Worm (Caenorhabditis elegans) whole organism, L1 larva: ENCODE data around the gene W06E11.1.

Experiments used
- C16A3.4 ChIP-seq: fragments of 150-350 bp; optimal IDR thresholded peaks from 2 replicates; lab custom pipeline; 2014; ENCODE audit warnings: missing biosample characterization, missing genetic modification characterization
- C34B4.2 ChIP-seq: sonication (generic microtip); optimal IDR thresholded peaks from 2 replicates; lab custom pipeline; 2017; ENCODE audit warnings: mild to moderate bottlenecking, missing genetic modification characterization, missing compliant biosample characterization
- F16B12.6 ChIP-seq: fragments of 150-350 bp; optimal IDR thresholded peaks from 2 replicates; lab custom pipeline; 2014; ENCODE audit warnings: missing biosample characterization, missing genetic modification characterization
- Y116A8C.19 ChIP-seq: sonication (generic microtip); optimal IDR thresholded peaks from 2 replicates; lab custom pipeline; 2016; ENCODE audit warnings: missing compliant biosample characterization, missing genetic modification characterization, borderline replicate concordance
- aha-1 ChIP-seq: fragments of 150-350 bp; optimal IDR thresholded peaks from 2 replicates; lab custom pipeline; 2014; ENCODE audit warnings: missing biosample characterization, missing genetic modification characterization
- ama-1 ChIP-seq: fragments of 150-350 bp; optimal IDR thresholded peaks from 2 replicates; lab custom pipeline; 2014
- blmp-1 ChIP-seq: fragments of 150-350 bp; optimal IDR thresholded peaks from 2 replicates; lab custom pipeline; 2014; ENCODE audit warnings: missing biosample characterization, missing genetic modification characterization
- ceh-63 ChIP-seq: fragments of 200-800 bp; sonication (Bioruptor generic); optimal IDR thresholded peaks from 2 replicates; lab custom pipeline; 2018; ENCODE audit warnings: mild to moderate bottlenecking, missing genetic modification characterization, missing compliant biosample characterization
- ces-1 ChIP-seq: fragments of 150-350 bp; optimal IDR thresholded peaks from 2 replicates; lab custom pipeline; 2014; ENCODE audit warnings: missing biosample characterization, missing genetic modification reagents, missing genetic modification characterization
- dpl-1 ChIP-seq, 3 experiments: fragments of 150-350 bp in 2 of 3; sonication (generic microtip) in 1 of 3; optimal IDR thresholded peaks; 2 replicates each; lab custom pipeline; 2014 to 2017; ENCODE audit warnings: missing biosample characterization in 3 of 3, missing genetic modification characterization in 3 of 3, missing genetic modification reagents in 3 of 3
- efl-1 ChIP-seq, 4 experiments: fragments of 150-350 bp; optimal IDR thresholded peaks in 3 of 4; peaks in 1 of 4; 1 replicate in 1 of 4; 2 replicates in 3 of 4; lab custom pipeline; 2014; ENCODE audit warnings: missing biosample characterization in 2 of 4, missing genetic modification characterization in 2 of 4, missing genetic modification reagents in 2 of 4
- egl-13 ChIP-seq: sonication (generic microtip); optimal IDR thresholded peaks from 2 replicates; lab custom pipeline; 2016; ENCODE audit warnings: missing genotype, missing genetic modification reagents, missing genetic modification characterization, missing compliant biosample characterization
- elt-2 ChIP-seq: sonication (generic microtip); optimal IDR thresholded peaks from 2 replicates; lab custom pipeline; 2016; ENCODE audit warnings: missing genetic modification characterization, mild to moderate bottlenecking, inconsistent platforms, missing compliant biosample characterization, missing genetic modification reagents
- ets-5 ChIP-seq: fragments of 200-800 bp; sonication (Bioruptor generic); IDR thresholded peaks from 2 replicates; pipeline ENCODE4 v1.3.6; 2022; ENCODE audit warnings: missing genetic modification characterization, missing compliant biosample characterization
- fkh-4 ChIP-seq: sonication (generic microtip); optimal IDR thresholded peaks from 2 replicates; lab custom pipeline; 2016; ENCODE audit warnings: missing compliant biosample characterization, missing genetic modification characterization, borderline replicate concordance
- grh-1 ChIP-seq: fragments of 200-800 bp; sonication (Bioruptor generic); IDR thresholded peaks from 2 replicates; pipeline ENCODE4 v1.3.6; 2022; ENCODE audit warnings: missing genetic modification reagents, missing genetic modification characterization, missing compliant biosample characterization
- isw-1 ChIP-seq: fragments of 200-800 bp; sonication (Bioruptor generic); IDR thresholded peaks from 2 replicates; pipeline ENCODE4 v1.3.6; 2022; ENCODE audit warnings: missing genetic modification characterization, missing compliant biosample characterization
- lin-13 ChIP-seq: fragments of 150-350 bp; optimal IDR thresholded peaks from 2 replicates; lab custom pipeline; 2014; ENCODE audit warnings: missing biosample characterization, missing genetic modification reagents, missing genetic modification characterization
- lin-14 ChIP-seq: fragments of 200-800 bp; sonication (Bioruptor generic); optimal IDR thresholded peaks from 2 replicates; lab custom pipeline; 2018; ENCODE audit warnings: mild to moderate bottlenecking, missing genetic modification characterization, moderate library complexity, missing compliant biosample characterization
- lin-35 ChIP-seq, 2 experiments: fragments of 150-350 bp; optimal IDR thresholded peaks; 2 replicates each; lab custom pipeline; 2014; ENCODE audit warnings: missing biosample characterization in 2 of 2, missing genetic modification characterization in 2 of 2, missing genetic modification reagents in 2 of 2
- lin-39 ChIP-seq: fragments of 150-350 bp; optimal IDR thresholded peaks from 2 replicates; lab custom pipeline; 2014; ENCODE audit warnings: missing biosample characterization, missing genetic modification reagents, missing genetic modification characterization
- lsy-2 ChIP-seq, 2 experiments: fragments of 150-350 bp; optimal IDR thresholded peaks; 2 replicates each; lab custom pipeline; 2014; ENCODE audit warnings: missing biosample characterization in 2 of 2, missing genetic modification characterization in 2 of 2
- mab-9 ChIP-seq: fragments of 200-800 bp; sonication (Bioruptor generic); IDR thresholded peaks from 2 replicates; pipeline ENCODE4 v1.3.6; 2022; ENCODE audit warnings: missing genetic modification reagents, missing genetic modification characterization, missing compliant biosample characterization
- mdl-1 ChIP-seq, 2 experiments: fragments of 150-350 bp; optimal IDR thresholded peaks; 2 replicates each; lab custom pipeline; 2014 to 2017; ENCODE audit warnings: missing biosample characterization in 2 of 2, missing genetic modification characterization in 2 of 2, inconsistent platforms in 1 of 2
- nhr-11 ChIP-seq: fragments of 150-350 bp; optimal IDR thresholded peaks from 2 replicates; lab custom pipeline; 2014; ENCODE audit warnings: missing biosample characterization, missing genetic modification characterization
- nhr-19 ChIP-seq: fragments of 200-800 bp; sonication (Bioruptor generic); conservative IDR thresholded peaks from 2 replicates; pipeline ENCODE4 v1.3.6; 2022; ENCODE audit warnings: missing genetic modification characterization, missing compliant biosample characterization
- nhr-20 ChIP-seq: sonication (generic microtip); optimal IDR thresholded peaks from 2 replicates; lab custom pipeline; 2016; ENCODE audit warnings: mild to moderate bottlenecking, missing genetic modification characterization, missing compliant biosample characterization
- nhr-237 ChIP-seq: fragments of 150-350 bp; optimal IDR thresholded peaks from 2 replicates; lab custom pipeline; 2014; ENCODE audit warnings: missing biosample characterization, missing genetic modification characterization
- nhr-85 ChIP-seq: sonication (generic microtip); peaks from one replicate; lab custom pipeline; 2016; ENCODE audit warnings: missing genetic modification characterization, inconsistent platforms, missing compliant biosample characterization
- nhr-90 ChIP-seq: sonication (generic microtip); optimal IDR thresholded peaks from 2 replicates; lab custom pipeline; 2016; ENCODE audit warnings: mild to moderate bottlenecking, missing genetic modification characterization, missing compliant biosample characterization; ENCODE audit not compliant: poor library complexity
- pag-3 ChIP-seq: sonication (generic microtip); optimal IDR thresholded peaks from 2 replicates; lab custom pipeline; 2017; ENCODE audit warnings: missing genetic modification characterization, mild to moderate bottlenecking, missing compliant biosample characterization, antibody characterized with exemption, borderline replicate concordance; ENCODE audit not compliant: insufficient read depth
- pax-3 ChIP-seq: fragments of 200-800 bp; sonication (Bioruptor generic); optimal IDR thresholded peaks from 2 replicates; lab custom pipeline; 2018; ENCODE audit warnings: mild to moderate bottlenecking, missing genetic modification characterization, moderate library complexity, missing compliant biosample characterization
- snpc-4 ChIP-seq: fragments of 150-350 bp; optimal IDR thresholded peaks from 2 replicates; lab custom pipeline; 2014; ENCODE audit warnings: missing biosample characterization, missing genetic modification characterization
- snu-23 ChIP-seq: sonication (generic microtip); optimal IDR thresholded peaks from 2 replicates; lab custom pipeline; 2016; ENCODE audit warnings: missing genetic modification characterization, missing compliant biosample characterization
- sptf-1 ChIP-seq: fragments of 150-350 bp; optimal IDR thresholded peaks from 2 replicates; lab custom pipeline; 2014; ENCODE audit warnings: missing biosample characterization, missing genetic modification characterization
- unc-86 ChIP-seq: sonication (generic microtip); optimal IDR thresholded peaks from 2 replicates; lab custom pipeline; 2016; ENCODE audit warnings: missing genetic modification characterization, missing compliant biosample characterization
- vab-15 ChIP-seq: sonication (generic microtip); optimal IDR thresholded peaks from 2 replicates; lab custom pipeline; 2017; ENCODE audit warnings: missing genotype, mild to moderate bottlenecking, missing genetic modification characterization, missing compliant biosample characterization
- ztf-11 ChIP-seq, 2 experiments: sonication (generic microtip); optimal IDR thresholded peaks; 2 replicates each; lab custom pipeline; 2016 to 2017; ENCODE audit warnings: missing genetic modification characterization in 2 of 2, missing biosample characterization in 1 of 2, missing compliant biosample characterization in 1 of 2

W06E11.1 gene

DNA sequence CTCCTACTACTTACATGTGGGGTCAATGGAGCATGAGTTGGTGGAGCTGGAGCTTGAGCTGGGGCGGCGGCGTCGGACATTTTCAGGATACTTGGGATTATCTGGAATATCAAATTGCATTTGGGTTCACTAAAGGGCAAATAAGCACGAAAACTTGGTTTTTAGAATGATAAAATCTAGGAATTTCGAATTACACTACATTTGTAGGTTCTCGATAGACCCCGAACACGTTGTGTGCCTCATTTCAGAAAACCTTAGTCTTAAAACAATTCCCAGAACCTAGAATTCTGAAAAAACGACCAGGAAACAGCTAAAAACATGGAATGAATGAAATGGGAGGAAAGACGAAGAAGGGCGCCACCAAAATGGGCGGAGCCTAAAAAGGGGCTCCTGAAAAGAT, 27.4 kb upstream of the W06E11.1 start, which contains the start of gene T19C3.3:
Gene T19C3.3 (minus strand): TSS at position 101 of the 400 bp plus-strand sequence.
- TF ChIP-seq lin-14 (GFP tag; lab: Kevin White, UChicago), result peak; percentile 12
- no peak for TF ChIP-seq isw-1 (GFP tag; lab: Robert Waterston, UW)

DNA sequence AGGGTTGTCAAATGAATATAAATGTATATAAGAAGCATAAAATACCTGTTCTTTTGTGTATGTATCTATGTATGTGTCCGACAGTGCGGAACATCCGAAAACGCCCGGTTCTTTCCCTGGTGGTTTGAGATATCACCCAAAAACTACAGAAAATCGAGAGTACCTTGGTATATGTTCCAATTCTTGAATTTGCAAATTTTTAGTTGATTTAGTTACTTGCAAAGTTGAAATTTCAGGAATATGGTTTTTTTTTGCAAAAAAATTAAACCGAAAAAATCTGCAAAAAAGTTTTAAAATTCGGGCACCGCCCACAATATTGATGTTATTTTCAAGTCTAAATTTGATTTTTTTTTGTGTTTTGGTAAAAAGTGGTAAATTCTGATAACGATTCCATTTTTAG, 24.4 kb upstream of the W06E11.1 start, which contains the start of gene T19C3.2:
Gene T19C3.2 (minus strand): TSS at position 101 of the 400 bp plus-strand sequence.
- TF ChIP-seq aha-1 (tag; lab: Kevin White, UChicago) (no peak), blmp-1 (tag; lab: Kevin White, UChicago) (no peak)
- TF ChIP-seq, all 84 proteins: peak for 0

DNA sequence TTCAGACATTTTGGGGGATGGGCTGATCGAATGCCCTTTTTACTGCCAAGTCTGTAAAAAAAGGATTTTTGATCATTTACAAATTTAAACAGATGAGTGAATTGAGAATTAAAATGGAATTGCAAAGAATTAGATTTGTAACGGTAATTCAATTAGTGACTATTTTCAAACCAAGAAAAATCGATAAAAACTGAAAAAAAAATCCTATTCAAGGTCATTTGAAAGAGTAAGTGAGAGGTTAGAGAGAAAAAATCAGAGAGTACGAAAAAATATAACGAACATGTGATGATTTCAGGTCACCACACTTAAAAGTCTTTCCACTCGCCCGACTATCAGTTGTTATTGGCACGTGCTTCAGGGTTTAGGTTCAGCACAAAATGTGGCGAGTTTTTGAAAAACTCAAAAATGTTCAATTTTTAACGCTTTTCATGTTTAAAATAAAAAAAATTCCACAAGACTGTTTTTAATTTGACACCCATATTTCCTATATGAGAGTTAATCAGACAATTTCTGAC, 21.6 kb upstream of the W06E11.1 start, which contains the start of gene T19C3.4:
Gene T19C3.4 (minus strand): TSS at position 51 of the 515 bp plus-strand sequence.
- TF ChIP-seq C34B4.2 (tag; lab: Kevin White, UChicago) (no peak), sptf-1 (tag; lab: Kevin White, UChicago) (no peak), nhr-85 (peak; percentile 73), snpc-4 (no peak), ceh-63 (GFP tag; lab: Kevin White, UChicago) (no peak), lin-13 (GFP tag; lab: Kevin White, UChicago) (no peak), mab-9 (GFP tag; lab: Robert Waterston, UW) (no peak), snu-23 (GFP tag; lab: Kevin White, UChicago) (peak; percentile 16), nhr-19 (GFP tag; lab: Robert Waterston, UW) (no peak; the same call in 1 of the 2 replicates), egl-13 (tag; lab: Kevin White, UChicago) (no peak), ets-5 (GFP tag; lab: Robert Waterston, UW) (no peak), elt-2 (peak; percentile 27), F16B12.6 (tag; lab: Kevin White, UChicago) (no peak), nhr-20 (tag; lab: Kevin White, UChicago) (no peak), fkh-4 (tag; lab: Kevin White, UChicago) (no peak), unc-86 (tag; lab: Kevin White, UChicago) (no peak), mdl-1 (tag; optimal IDR thresholded peaks at IDR 0.05; lab: Kevin White, UChicago) (peak in 1 of 2 experiments; percentile 30), grh-1 (GFP tag; lab: Robert Waterston, UW) (no peak), pag-3 (tag; lab: Kevin White, UChicago) (no peak), dpl-1 (GFP tag; optimal IDR thresholded peaks at IDR 0.05; lab: Kevin White, UChicago) (no peak), Y116A8C.19 (tag; lab: Kevin White, UChicago) (no peak), pax-3 (tag; lab: Kevin White, UChicago) (no peak), vab-15 (no peak), lin-35 (GFP tag; optimal IDR thresholded peaks at IDR 0.05; lab: Kevin White, UChicago) (peak in 1 of 2 experiments; percentile 52), nhr-11 (no peak), lin-39 (tag; lab: Kevin White, UChicago) (no peak), lsy-2 (tag; optimal IDR thresholded peaks at IDR 0.05; lab: Kevin White, UChicago) (peak in 1 of 2 experiments; percentile 19), C16A3.4 (tag; lab: Kevin White, UChicago) (no peak), nhr-90 (tag; lab: Kevin White, UChicago) (peak; percentile 9), ztf-11 (tag; optimal IDR thresholded peaks at IDR 0.05; lab: Kevin White, UChicago) (no peak), nhr-237 (no peak), efl-1 (optimal IDR thresholded peaks at IDR 0.05; lab: Kevin White, UChicago) (no peak), efl-1 (GFP tag; optimal IDR thresholded peaks at IDR 0.05 in 1 of 2; lab: Kevin White, UChicago) (peak in 1 of 2 experiments; percentile 35), blmp-1 (tag; lab: Kevin White, UChicago) (no peak), ama-1 (no peak), ces-1 (no peak)
